Worm (Caenorhabditis elegans) whole organism, L1 larva: ENCODE data around the gene Y47D3A.13.

Experiments
- C04F5.9 ChIP-seq: sonication (generic microtip); optimal IDR thresholded peaks from 2 replicates; lab custom pipeline; 2016; ENCODE audit warnings: missing genetic modification characterization, missing compliant biosample characterization
- Y116A8C.19 ChIP-seq: sonication (generic microtip); optimal IDR thresholded peaks from 2 replicates; lab custom pipeline; 2016; ENCODE audit warnings: missing compliant biosample characterization, missing genetic modification characterization, borderline replicate concordance
- ama-1 ChIP-seq: fragments of 150-350 bp; optimal IDR thresholded peaks from 2 replicates; lab custom pipeline; 2014
- dpl-1 ChIP-seq, 3 experiments: fragments of 150-350 bp in 2 of 3; sonication (generic microtip) in 1 of 3; optimal IDR thresholded peaks; 2 replicates each; lab custom pipeline; 2014 to 2017; ENCODE audit warnings: missing biosample characterization in 3 of 3, missing genetic modification characterization in 3 of 3, missing genetic modification reagents in 3 of 3
- isw-1 ChIP-seq: fragments of 200-800 bp; sonication (Bioruptor generic); IDR thresholded peaks from 2 replicates; pipeline ENCODE4 v1.3.6; 2022; ENCODE audit warnings: missing genetic modification characterization, missing compliant biosample characterization
- lin-35 ChIP-seq, 2 experiments: fragments of 150-350 bp; optimal IDR thresholded peaks; 2 replicates each; lab custom pipeline; 2014; ENCODE audit warnings: missing biosample characterization in 2 of 2, missing genetic modification characterization in 2 of 2, missing genetic modification reagents in 2 of 2
- mep-1 ChIP-seq: fragments of 150-350 bp; optimal IDR thresholded peaks from 2 replicates; lab custom pipeline; 2014; ENCODE audit warnings: missing biosample characterization, missing genetic modification characterization
- skn-1 ChIP-seq: fragments of 150-350 bp; optimal IDR thresholded peaks from 2 replicates; lab custom pipeline; 2014; ENCODE audit warnings: missing biosample characterization, missing genetic modification characterization
- tbx-2 ChIP-seq: sonication (generic microtip); optimal IDR thresholded peaks from 2 replicates; lab custom pipeline; 2016; ENCODE audit warnings: missing genetic modification characterization, missing compliant biosample characterization
- unc-98 ChIP-seq: fragments of 200-800 bp; sonication (Bioruptor generic); IDR thresholded peaks from 2 replicates; pipeline ENCODE4 v1.3.6; 2022; ENCODE audit warnings: missing genetic modification characterization, missing compliant biosample characterization
- ztf-11 ChIP-seq, 2 experiments: sonication (generic microtip); optimal IDR thresholded peaks; 2 replicates each; lab custom pipeline; 2016 to 2017; ENCODE audit warnings: missing genetic modification characterization in 2 of 2, missing biosample characterization in 1 of 2, missing compliant biosample characterization in 1 of 2

ce11 chrIII:11188132-11188531 is 35.8 kb downstream of the Y47D3A.13 start:
- no peak for TF ChIP-seq dpl-1 (GFP tag; optimal IDR thresholded peaks at IDR 0.05; lab: Kevin White, UChicago)
- TF ChIP-seq tbx-2 (tag; lab: Kevin White, UChicago): no peak
- no peak for TF ChIP-seq mep-1
- no peak for TF ChIP-seq Y116A8C.19 (tag; lab: Kevin White, UChicago)
- TF ChIP-seq isw-1 (GFP tag; lab: Robert Waterston, UW): no peak
- TF ChIP-seq C04F5.9 (tag; lab: Kevin White, UChicago): no peak
- TF ChIP-seq skn-1: no peak
- no peak for TF ChIP-seq ama-1 (lab: Kevin White, UChicago)
- TF ChIP-seq ztf-11 (tag; optimal IDR thresholded peaks at IDR 0.05; lab: Kevin White, UChicago): no peak
- TF ChIP-seq unc-98 (GFP tag; lab: Robert Waterston, UW): no peak
- no peak for TF ChIP-seq lin-35 (GFP tag; optimal IDR thresholded peaks at IDR 0.05; lab: Kevin White, UChicago)
